Worm (Caenorhabditis elegans) whole organism, mixed stage, embryonic: ENCODE data around the gene npr-16.

Source experiments
- M03D4.4 ChIP-seq: sonication (generic microtip); optimal IDR thresholded peaks from 2 replicates; lab custom pipeline; 2017; ENCODE audit warnings: mild to moderate bottlenecking, missing genetic modification characterization, missing compliant biosample characterization
- bed-3 ChIP-seq: fragments of 200-800 bp; sonication (Bioruptor generic); optimal IDR thresholded peaks from 3 replicates; lab custom pipeline; 2018; ENCODE audit warnings: mild to moderate bottlenecking, missing genetic modification characterization, moderate library complexity, missing compliant biosample characterization
- blmp-1 ChIP-seq: fragments of 150-350 bp; optimal IDR thresholded peaks from 2 replicates; lab custom pipeline; 2014; ENCODE audit warnings: missing biosample characterization, missing genetic modification characterization
- ceh-39 ChIP-seq: fragments of 150-350 bp; optimal IDR thresholded peaks from 2 replicates; lab custom pipeline; 2014; ENCODE audit warnings: missing biosample characterization, missing genetic modification characterization
- ceh-43 ChIP-seq: fragments of 200-800 bp; sonication (Bioruptor generic); optimal IDR thresholded peaks from 2 replicates; lab custom pipeline; 2018; ENCODE audit warnings: mild to moderate bottlenecking, missing genetic modification characterization, moderate library complexity, missing compliant biosample characterization
- ces-1 ChIP-seq: fragments of 150-350 bp; optimal IDR thresholded peaks from 2 replicates; lab custom pipeline; 2014; ENCODE audit warnings: missing biosample characterization, missing genetic modification reagents, missing genetic modification characterization
- cnd-1 ChIP-seq: fragments of 200-800 bp; sonication (Bioruptor generic); optimal IDR thresholded peaks from 2 replicates; lab custom pipeline; 2018; ENCODE audit warnings: mild to moderate bottlenecking, missing genetic modification characterization, missing compliant biosample characterization
- drap-1 ChIP-seq: fragments of 200-800 bp; sonication (Bioruptor generic); optimal IDR thresholded peaks from 3 replicates; lab custom pipeline; 2018; ENCODE audit warnings: mild to moderate bottlenecking, missing genetic modification characterization, missing compliant biosample characterization
- elt-1 ChIP-seq: sonication (generic microtip); optimal IDR thresholded peaks from 2 replicates; lab custom pipeline; 2017; ENCODE audit warnings: missing genetic modification characterization, mild to moderate bottlenecking, missing compliant biosample characterization, antibody characterized with exemption, moderate library complexity, borderline replicate concordance; ENCODE audit not compliant: insufficient read depth
- elt-3 ChIP-seq: fragments of 150-350 bp; optimal IDR thresholded peaks from 2 replicates; lab custom pipeline; 2014; ENCODE audit warnings: missing biosample characterization, missing genetic modification characterization
- ham-2 ChIP-seq: fragments of 200-800 bp; sonication (Bioruptor generic); optimal IDR thresholded peaks from 2 replicates; lab custom pipeline; 2018; ENCODE audit warnings: mild to moderate bottlenecking, missing genetic modification characterization, missing compliant biosample characterization
- hlh-1 ChIP-seq: fragments of 150-350 bp; optimal IDR thresholded peaks from 2 replicates; lab custom pipeline; 2014; ENCODE audit warnings: missing biosample characterization, missing genetic modification reagents, missing genetic modification characterization
- lin-13 ChIP-seq: fragments of 150-350 bp; optimal IDR thresholded peaks from 2 replicates; lab custom pipeline; 2014; ENCODE audit warnings: missing biosample characterization, missing genetic modification characterization
- lsy-2 ChIP-seq: fragments of 150-350 bp; optimal IDR thresholded peaks from 2 replicates; lab custom pipeline; 2014; ENCODE audit warnings: missing biosample characterization, missing genetic modification characterization
- mab-5 ChIP-seq: fragments of 150-350 bp; optimal IDR thresholded peaks from 2 replicates; lab custom pipeline; 2014; ENCODE audit warnings: missing biosample characterization, missing genetic modification characterization
- mep-1 ChIP-seq: fragments of 150-350 bp; optimal IDR thresholded peaks from 2 replicates; lab custom pipeline; 2017; ENCODE audit warnings: missing biosample characterization, missing genetic modification reagents, missing genetic modification characterization, inconsistent platforms
- mls-2 ChIP-seq: sonication (generic microtip); optimal IDR thresholded peaks from 2 replicates; lab custom pipeline; 2016; ENCODE audit warnings: mild to moderate bottlenecking, missing genetic modification characterization, moderate library complexity, missing compliant biosample characterization
- nhr-12 ChIP-seq: fragments of 150-350 bp; optimal IDR thresholded peaks from 2 replicates; lab custom pipeline; 2014; ENCODE audit warnings: missing biosample characterization, missing genetic modification characterization
- nhr-2 ChIP-seq: fragments of 150-350 bp; optimal IDR thresholded peaks from 2 replicates; lab custom pipeline; 2014; ENCODE audit warnings: missing biosample characterization, missing genetic modification characterization
- nhr-237 ChIP-seq: fragments of 150-350 bp; optimal IDR thresholded peaks from 2 replicates; lab custom pipeline; 2014; ENCODE audit warnings: missing biosample characterization, missing genetic modification characterization
- nhr-28 ChIP-seq: fragments of 150-350 bp; optimal IDR thresholded peaks from 2 replicates; lab custom pipeline; 2014; ENCODE audit warnings: missing biosample characterization, missing genetic modification characterization
- nhr-76 ChIP-seq: sonication (generic microtip); optimal IDR thresholded peaks from 2 replicates; lab custom pipeline; 2017; ENCODE audit warnings: missing biosample characterization, missing genetic modification characterization
- pha-4 ChIP-seq: fragments of 150-350 bp; optimal IDR thresholded peaks from 2 replicates; lab custom pipeline; 2018; ENCODE audit warnings: missing biosample characterization, missing genetic modification reagents, missing genetic modification characterization
- sem-2 ChIP-seq: fragments of 200-800 bp; sonication (Bioruptor generic); optimal IDR thresholded peaks from 2 replicates; lab custom pipeline; 2018; ENCODE audit warnings: mild to moderate bottlenecking, missing genetic modification characterization, missing compliant biosample characterization
- snpc-4 ChIP-seq: fragments of 150-350 bp; optimal IDR thresholded peaks from 2 replicates; lab custom pipeline; 2014; ENCODE audit warnings: missing biosample characterization, missing genetic modification characterization
- sptf-1 ChIP-seq: sonication (generic microtip); optimal IDR thresholded peaks from 2 replicates; lab custom pipeline; 2017; ENCODE audit warnings: mild to moderate bottlenecking, missing genetic modification characterization, moderate library complexity, missing compliant biosample characterization
- tbx-8 ChIP-seq: fragments of 200-800 bp; sonication (Bioruptor generic); optimal IDR thresholded peaks from 2 replicates; lab custom pipeline; 2018; ENCODE audit warnings: mild to moderate bottlenecking, missing genetic modification characterization, moderate library complexity, missing compliant biosample characterization
- unc-120 ChIP-seq: sonication (generic microtip); optimal IDR thresholded peaks from 2 replicates; lab custom pipeline; 2017; ENCODE audit warnings: missing genetic modification characterization, missing compliant biosample characterization; ENCODE audit not compliant: poor library complexity, severe bottlenecking
- unc-39 ChIP-seq: fragments of 150-350 bp; optimal IDR thresholded peaks from 2 replicates; lab custom pipeline; 2014; ENCODE audit warnings: missing biosample characterization, missing genetic modification characterization
- zip-8 ChIP-seq: fragments of 150-350 bp; optimal IDR thresholded peaks from 2 replicates; lab custom pipeline; 2014; ENCODE audit warnings: missing biosample characterization, missing genetic modification characterization
- ztf-11 ChIP-seq: fragments of 150-350 bp; optimal IDR thresholded peaks from 2 replicates; lab custom pipeline; 2014; ENCODE audit warnings: missing biosample characterization, missing genetic modification characterization

Gene npr-16

DNA sequence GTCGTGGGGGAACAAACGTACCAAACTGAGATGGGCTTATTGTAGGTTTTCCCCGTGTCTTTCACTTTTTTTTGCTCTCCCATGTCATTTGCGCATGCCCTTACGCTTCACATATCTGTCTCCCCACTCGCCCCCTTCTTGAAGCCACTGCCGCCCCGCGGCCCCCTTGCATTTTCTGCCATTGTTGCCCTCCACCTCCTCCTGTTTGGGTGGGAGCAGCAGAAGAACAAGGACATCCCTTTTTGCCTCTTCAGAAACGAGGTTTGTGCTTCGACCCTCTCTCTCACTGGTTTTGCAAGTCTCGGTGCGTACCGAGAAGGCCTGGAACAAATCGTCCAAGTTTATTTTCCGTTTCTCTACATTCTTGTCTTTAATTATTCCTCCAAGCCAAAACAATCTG is 35.5 kb downstream of the npr-16 start:
- TF ChIP-seq M03D4.4 (tag; lab: Kevin White, UChicago) (no peak), bed-3 (GFP tag; lab: Kevin White, UChicago) (no peak)

DNA sequence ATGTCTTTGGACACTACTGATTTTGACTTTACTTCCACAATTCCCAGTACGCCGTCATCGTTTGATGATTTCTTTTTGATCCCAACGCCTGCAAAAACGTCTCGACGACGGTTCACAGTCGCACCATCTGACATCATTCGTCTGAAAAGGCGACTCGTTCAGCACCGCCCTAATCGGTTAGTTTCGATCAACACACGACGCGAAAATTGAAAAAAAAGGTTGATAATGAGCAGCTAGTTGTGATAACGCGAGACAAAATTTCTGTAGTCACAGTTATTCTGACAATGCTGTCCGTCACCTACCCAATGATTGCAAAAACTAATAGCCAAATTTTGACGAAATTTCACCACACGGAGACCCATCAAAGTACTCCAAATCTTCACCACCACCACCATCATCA is 37.3 kb downstream of the npr-16 start:
- no peak for TF ChIP-seq sem-2 (GFP tag; lab: Kevin White, UChicago)
- no peak for TF ChIP-seq nhr-237
- no peak for TF ChIP-seq zip-8 (tag; lab: Kevin White, UChicago)
- TF ChIP-seq blmp-1 (tag; lab: Kevin White, UChicago): no peak
- no peak for TF ChIP-seq hlh-1 (tag; lab: Kevin White, UChicago)
- no peak for TF ChIP-seq unc-120
- no peak for TF ChIP-seq lsy-2 (tag; lab: Kevin White, UChicago)
- no peak for TF ChIP-seq tbx-8
- TF ChIP-seq nhr-12: no peak
- TF ChIP-seq drap-1 (GFP tag; lab: Kevin White, UChicago): no peak
- no peak for TF ChIP-seq nhr-2 (tag; lab: Kevin White, UChicago)
- TF ChIP-seq lin-13 (tag; lab: Kevin White, UChicago): no peak
- no peak for TF ChIP-seq elt-1
- TF ChIP-seq mls-2 (tag; lab: Kevin White, UChicago): no peak
- no peak for TF ChIP-seq unc-39 (tag; lab: Kevin White, UChicago)
- TF ChIP-seq mab-5: no peak
- no peak for TF ChIP-seq ztf-11 (tag; lab: Kevin White, UChicago)
- no peak for TF ChIP-seq pha-4
- no peak for TF ChIP-seq bed-3 (GFP tag; lab: Kevin White, UChicago)
- no peak for TF ChIP-seq mep-1 (tag; lab: Kevin White, UChicago)
- TF ChIP-seq, all 35 proteins: peak for 0

DNA sequence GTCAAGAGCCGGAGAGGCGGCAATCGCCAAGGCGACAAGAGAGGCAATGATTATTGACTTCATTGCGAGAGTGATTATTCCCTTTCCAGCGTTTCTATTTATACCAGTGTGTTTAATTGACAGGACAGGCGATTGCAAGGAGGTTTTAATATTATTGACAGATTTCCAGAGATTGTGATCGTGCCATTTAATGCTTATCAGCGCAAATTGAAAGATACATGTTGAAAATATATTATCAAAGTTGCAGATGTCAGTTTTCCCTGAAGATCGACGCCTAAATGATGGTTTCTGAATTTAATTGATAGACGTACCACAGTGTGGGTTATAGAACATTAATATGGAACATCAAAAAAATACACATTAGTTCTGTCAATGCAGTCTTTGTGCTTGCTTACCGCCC is 45.3 kb downstream of the npr-16 start, which contains the start of gene vit-4:
Gene vit-4, minus strand, starts transcription at position 63 of the 400 bp plus-strand sequence.
- TF ChIP-seq pha-4 (no peak), nhr-28 (tag; lab: Kevin White, UChicago) (no peak), nhr-237 (no peak), nhr-12 (no peak), mep-1 (tag; lab: Kevin White, UChicago) (no peak), snpc-4 (tag; lab: Kevin White, UChicago) (no peak), zip-8 (tag; lab: Kevin White, UChicago) (no peak), nhr-2 (tag; lab: Kevin White, UChicago) (no peak), cnd-1 (tag; lab: Kevin White, UChicago) (no peak), ceh-39 (tag; lab: Kevin White, UChicago) (no peak), hlh-1 (tag; lab: Kevin White, UChicago) (no peak)

DNA sequence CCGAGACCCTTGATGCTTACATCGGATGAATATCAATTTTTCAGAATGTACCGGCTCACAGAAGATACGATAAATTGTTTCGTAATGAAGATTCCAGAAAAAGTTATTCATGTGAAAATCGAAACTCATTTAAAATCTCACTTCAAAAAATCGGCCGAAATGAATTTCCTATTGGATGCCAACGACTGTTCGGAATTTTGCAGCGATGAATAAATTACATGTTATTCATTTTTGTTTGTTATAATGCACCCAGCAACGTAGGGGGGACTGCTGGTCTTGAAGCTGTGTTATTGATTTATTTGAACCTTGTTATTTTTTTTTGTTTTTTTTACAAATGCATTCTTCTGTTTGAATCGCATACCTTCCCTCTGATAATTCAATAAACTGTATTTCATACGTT is 48.3 kb downstream of the npr-16 start:
- TF ChIP-seq unc-39 (tag; lab: Kevin White, UChicago) (no peak), tbx-8 (no peak), lin-13 (tag; lab: Kevin White, UChicago) (no peak), blmp-1 (tag; lab: Kevin White, UChicago) (no peak), zip-8 (tag; lab: Kevin White, UChicago) (no peak), nhr-2 (tag; lab: Kevin White, UChicago) (no peak), hlh-1 (tag; lab: Kevin White, UChicago) (no peak), ham-2 (GFP tag; lab: Kevin White, UChicago) (no peak), elt-3 (tag; lab: Kevin White, UChicago) (no peak), nhr-76 (no peak), sptf-1 (tag; lab: Kevin White, UChicago) (no peak), M03D4.4 (tag; lab: Kevin White, UChicago) (no peak), nhr-28 (tag; lab: Kevin White, UChicago) (no peak), nhr-12 (no peak), ceh-39 (tag; lab: Kevin White, UChicago) (no peak), snpc-4 (tag; lab: Kevin White, UChicago) (no peak), drap-1 (GFP tag; lab: Kevin White, UChicago) (no peak), pha-4 (no peak), ceh-43 (GFP tag; lab: Kevin White, UChicago) (no peak)

DNA sequence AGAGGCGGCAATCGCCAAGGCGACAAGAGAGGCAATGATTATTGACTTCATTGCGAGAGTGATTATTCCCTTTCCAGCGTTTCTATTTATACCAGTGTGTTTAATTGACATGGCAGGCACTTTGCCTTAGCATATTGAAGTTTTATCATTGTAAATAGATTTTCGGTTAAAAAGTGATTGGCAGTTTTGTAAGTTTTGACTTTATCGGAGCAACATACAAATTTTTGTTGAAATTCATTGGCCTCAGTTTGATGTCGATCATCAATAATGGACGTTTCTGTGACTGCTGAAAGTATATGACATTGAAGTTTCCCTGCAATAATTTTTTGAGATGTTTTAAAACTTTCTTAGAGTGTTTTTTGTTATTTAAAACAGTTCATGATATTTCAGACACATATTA is 53.9 kb downstream of the npr-16 start, which contains the start of gene vit-3:
Gene vit-3, minus strand, starts transcription at position 60 of the 400 bp plus-strand sequence.
- no peak for TF ChIP-seq sem-2 (GFP tag; lab: Kevin White, UChicago)
- TF ChIP-seq nhr-237: no peak
- no peak for TF ChIP-seq cnd-1 (tag; lab: Kevin White, UChicago)
- no peak for TF ChIP-seq blmp-1 (tag; lab: Kevin White, UChicago)
- no peak for TF ChIP-seq tbx-8
- TF ChIP-seq ham-2 (GFP tag; lab: Kevin White, UChicago): no peak
- no peak for TF ChIP-seq ces-1 (GFP tag; lab: Kevin White, UChicago)
